Fruit fly (Drosophila melanogaster) whole organism, embryonic: ENCODE data around the gene CG9132.

ENCODE experiments used
- CG10147 ChIP-seq: fragments of 200-800 bp; sonication (Bioruptor generic); optimal IDR thresholded peaks from 2 replicates; lab custom pipeline; 2019; ENCODE audit warnings: missing biosample characterization, mild to moderate bottlenecking, missing genetic modification characterization, moderate library complexity
- CG12659 ChIP-seq: fragments of 200-800 bp; sonication (Bioruptor generic); optimal IDR thresholded peaks from 3 replicates; lab custom pipeline; 2017; ENCODE audit warnings: mild to moderate bottlenecking, missing biosample characterization, missing genetic modification reagents, missing genetic modification characterization
- CG12942 ChIP-seq: fragments of 200-800 bp; sonication (Bioruptor generic); optimal IDR thresholded peaks from 3 replicates; lab custom pipeline; 2016; ENCODE audit warnings: missing biosample characterization, missing genetic modification characterization
- CG14441 ChIP-seq: fragments of 200-800 bp; sonication (Bioruptor generic); IDR thresholded peaks from 2 replicates; pipeline ENCODE4 v1.3.6; 2022; ENCODE audit warnings: missing biosample characterization, missing genetic modification characterization
- CG17186 ChIP-seq: fragments of 200-800 bp; sonication (Bioruptor generic); optimal IDR thresholded peaks from 3 replicates; lab custom pipeline; 2017; ENCODE audit warnings: missing biosample characterization, missing genetic modification reagents, missing genetic modification characterization
- CG2116 ChIP-seq: fragments of 200-800 bp; sonication (Bioruptor generic); optimal IDR thresholded peaks from 3 replicates; lab custom pipeline; 2018; ENCODE audit warnings: missing biosample characterization, mild to moderate bottlenecking, missing genetic modification characterization
- CG31388 ChIP-seq: fragments of 200-800 bp; sonication (Bioruptor generic); optimal IDR thresholded peaks from 2 replicates; lab custom pipeline; 2016; ENCODE audit warnings: missing biosample characterization, missing genetic modification characterization
- CG34224 ChIP-seq: fragments of 200-800 bp; sonication (Bioruptor generic); IDR thresholded peaks from 3 replicates; pipeline ENCODE4 v1.3.6; 2022; ENCODE audit warnings: missing biosample characterization, missing genetic modification characterization; ENCODE audit not compliant: partially characterized antibody
- CG4282 ChIP-seq: fragments of 200-800 bp; sonication (Bioruptor generic); optimal IDR thresholded peaks from 2 replicates; lab custom pipeline; 2016; ENCODE audit warnings: missing biosample characterization, missing genetic modification characterization
- CG4820 ChIP-seq: fragments of 200-800 bp; sonication (Bioruptor generic); optimal IDR thresholded peaks from 3 replicates; lab custom pipeline; 2016; ENCODE audit warnings: missing biosample characterization, missing genetic modification characterization
- CG5180 ChIP-seq: fragments of 200-800 bp; sonication (Bioruptor generic); optimal IDR thresholded peaks from 3 replicates; lab custom pipeline; 2017; ENCODE audit warnings: missing biosample characterization, missing genetic modification characterization, mild to moderate bottlenecking, moderate library complexity, missing genetic modification reagents
- CG6683 ChIP-seq: fragments of 200-800 bp; sonication (Bioruptor generic); optimal IDR thresholded peaks from 2 replicates; lab custom pipeline; 2017; ENCODE audit warnings: missing biosample characterization, mild to moderate bottlenecking, missing genetic modification characterization, missing genetic modification reagents
- CG7271 ChIP-seq: fragments of 200-800 bp; sonication (Bioruptor generic); optimal IDR thresholded peaks from 2 replicates; lab custom pipeline; 2018; ENCODE audit warnings: missing biosample characterization, mild to moderate bottlenecking, missing genetic modification characterization, moderate library complexity
- CG7963 ChIP-seq: fragments of 200-800 bp; sonication (Bioruptor generic); IDR thresholded peaks from 3 replicates; pipeline ENCODE4 v1.3.6; 2022; ENCODE audit warnings: missing biosample characterization, missing genetic modification characterization; ENCODE audit not compliant: partially characterized antibody
- CrebB ChIP-seq: fragments of 200-800 bp; sonication (Bioruptor generic); optimal IDR thresholded peaks from 3 replicates; lab custom pipeline; 2018; ENCODE audit warnings: missing biosample characterization, mild to moderate bottlenecking, missing genetic modification characterization
- Dek ChIP-seq: fragments of 200-800 bp; sonication (Bioruptor generic); optimal IDR thresholded peaks from 3 replicates; lab custom pipeline; 2019; ENCODE audit warnings: missing biosample characterization, mild to moderate bottlenecking, missing genetic modification characterization, moderate library complexity
- Doc2 ChIP-seq: fragments of 200-800 bp; sonication (Bioruptor generic); IDR thresholded peaks from 2 replicates; pipeline ENCODE4 v1.3.6; 2022; ENCODE audit warnings: missing biosample characterization, missing genetic modification characterization
- Dp ChIP-seq: fragments of 200-800 bp; sonication (Bioruptor generic); optimal IDR thresholded peaks from 2 replicates; lab custom pipeline; 2018; ENCODE audit warnings: missing biosample characterization, mild to moderate bottlenecking, missing genetic modification characterization, moderate library complexity
- E2f1 ChIP-seq: fragments of 200-800 bp; sonication (Bioruptor generic); IDR thresholded peaks from 2 replicates; pipeline ENCODE4 v1.3.6; 2022; ENCODE audit warnings: missing biosample characterization, missing genetic modification characterization
- Ets97D ChIP-seq: fragments of 200-800 bp; sonication (Bioruptor generic); optimal IDR thresholded peaks from 3 replicates; lab custom pipeline; 2016; ENCODE audit warnings: missing biosample characterization, missing genetic modification characterization
- Fer1 ChIP-seq: fragments of 200-800 bp; sonication (Bioruptor generic); optimal IDR thresholded peaks from 2 replicates; lab custom pipeline; 2017; ENCODE audit warnings: missing biosample characterization, mild to moderate bottlenecking, missing genetic modification characterization
- Fer2 ChIP-seq: fragments of 200-800 bp; sonication (Bioruptor generic); optimal IDR thresholded peaks from 2 replicates; lab custom pipeline; 2018; ENCODE audit warnings: missing biosample characterization, mild to moderate bottlenecking, missing genetic modification characterization, moderate library complexity
- GATAe ChIP-seq: fragments of 200-800 bp; sonication (Bioruptor generic); conservative IDR thresholded peaks from 2 replicates; pipeline ENCODE4 v1.3.6; 2022; ENCODE audit warnings: missing biosample characterization, missing genetic modification characterization
- HLH54F ChIP-seq: fragments of 200-800 bp; sonication (Bioruptor generic); optimal IDR thresholded peaks from 3 replicates; lab custom pipeline; 2016; ENCODE audit warnings: missing biosample characterization, missing genetic modification characterization
- Mrtf ChIP-seq: fragments of 200-800 bp; sonication (Bioruptor generic); IDR thresholded peaks from 3 replicates; pipeline ENCODE4 v1.3.6; 2022; ENCODE audit warnings: missing biosample characterization, missing genetic modification characterization
- Side ChIP-seq: fragments of 200-800 bp; sonication (Bioruptor generic); optimal IDR thresholded peaks from 2 replicates; lab custom pipeline; 2016; ENCODE audit warnings: missing biosample characterization, missing genetic modification characterization
- Sox102F ChIP-seq: fragments of 200-800 bp; sonication (Bioruptor generic); optimal IDR thresholded peaks from 2 replicates; lab custom pipeline; 2018; ENCODE audit warnings: missing biosample characterization, mild to moderate bottlenecking, missing genetic modification characterization, moderate library complexity
- TFAM ChIP-seq: fragments of 200-800 bp; sonication (Bioruptor generic); optimal IDR thresholded peaks from 2 replicates; lab custom pipeline; 2017; ENCODE audit warnings: missing biosample characterization, missing genetic modification characterization, inconsistent platforms
- ara ChIP-seq: fragments of 200-800 bp; sonication (Bioruptor generic); IDR thresholded peaks from 2 replicates; pipeline ENCODE4 v1.3.6; 2022; ENCODE audit warnings: missing biosample characterization, missing genetic modification characterization
- dpn ChIP-seq, 2 experiments: fragments of 200-800 bp; sonication (Bioruptor generic); optimal IDR thresholded peaks; 3 replicates each; lab custom pipeline; 2016; ENCODE audit warnings: missing biosample characterization in 2 of 2, missing genetic modification characterization in 2 of 2
- eyg ChIP-seq: fragments of 200-800 bp; sonication (Bioruptor generic); optimal IDR thresholded peaks from 3 replicates; lab custom pipeline; 2016; ENCODE audit warnings: missing biosample characterization, missing genetic modification characterization
- gce ChIP-seq: fragments of 200-800 bp; sonication (Bioruptor generic); IDR thresholded peaks from 3 replicates; pipeline ENCODE4 v1.3.6; 2022; ENCODE audit warnings: missing biosample characterization, missing genetic modification characterization
- gfzf ChIP-seq: fragments of 200-800 bp; sonication (Bioruptor generic); optimal IDR thresholded peaks from 2 replicates; lab custom pipeline; 2016; ENCODE audit warnings: missing biosample characterization, mild to moderate bottlenecking, missing genetic modification characterization, moderate library complexity
- gt ChIP-seq: fragments of 200-800 bp; sonication (Bioruptor generic); IDR thresholded peaks from 2 replicates; pipeline ENCODE4 v1.3.6; 2022; ENCODE audit warnings: missing biosample characterization, missing genetic modification characterization
- hbn ChIP-seq: fragments of 200-800 bp; sonication (Bioruptor generic); IDR thresholded peaks from 2 replicates; pipeline ENCODE4 v1.3.6; 2022; ENCODE audit warnings: missing biosample characterization, missing genetic modification characterization; ENCODE audit not compliant: partially characterized antibody
- jigr1 ChIP-seq: fragments of 200-800 bp; sonication (Bioruptor generic); IDR thresholded peaks from 3 replicates; pipeline ENCODE4 v1.3.6; 2022; ENCODE audit warnings: missing biosample characterization, missing genetic modification characterization
- kay ChIP-seq: fragments of 200-800 bp; sonication (Bioruptor generic); optimal IDR thresholded peaks from 2 replicates; lab custom pipeline; 2016; ENCODE audit warnings: missing biosample characterization, missing genetic modification characterization
- nerfin-1 ChIP-seq: fragments of 200-800 bp; sonication (Bioruptor generic); optimal IDR thresholded peaks from 3 replicates; lab custom pipeline; 2019; ENCODE audit warnings: missing biosample characterization, mild to moderate bottlenecking, missing genetic modification characterization, moderate library complexity
- pan ChIP-seq, 4 experiments: fragments of >200 bp in 3 of 4; fragments of 200-800 bp in 1 of 4; sonication (Bioruptor generic) in 1 of 4; optimal IDR thresholded peaks in 3 of 4; IDR thresholded peaks in 1 of 4; 2 replicates each; pipeline versions ENCODE4 v1.3.6 to Lab custom; 2017 to 2022; ENCODE audit warnings: missing biosample characterization in 2 of 4, missing genetic modification characterization in 2 of 4, mixed read lengths in 1 of 4
- phol ChIP-seq: fragments of 200-800 bp; sonication (Bioruptor generic); optimal IDR thresholded peaks from 3 replicates; lab custom pipeline; 2018; ENCODE audit warnings: missing biosample characterization, mild to moderate bottlenecking, missing genetic modification characterization, moderate library complexity
- prd ChIP-seq, 3 experiments: fragments of >200 bp in 2 of 3; fragments of 200-800 bp in 1 of 3; sonication (Bioruptor generic) in 1 of 3; optimal IDR thresholded peaks in 2 of 3; IDR thresholded peaks in 1 of 3; 2 replicates in 2 of 3; 3 replicates in 1 of 3; pipeline versions ENCODE4 v1.3.6 to Lab custom; 2017 to 2022; ENCODE audit warnings: missing biosample characterization in 1 of 3, missing genetic modification characterization in 1 of 3
- row ChIP-seq: fragments of 200-800 bp; sonication (Bioruptor generic); IDR thresholded peaks from 3 replicates; pipeline ENCODE4 v1.3.6; 2022; ENCODE audit warnings: missing biosample characterization, missing genetic modification characterization
- salm ChIP-seq: fragments of 200-800 bp; sonication (Bioruptor generic); optimal IDR thresholded peaks from 2 replicates; lab custom pipeline; 2018; ENCODE audit warnings: missing biosample characterization, mild to moderate bottlenecking, missing genetic modification characterization
- sisA ChIP-seq: fragments of 200-800 bp; sonication (Bioruptor generic); IDR thresholded peaks from 2 replicates; pipeline ENCODE4 v1.3.6; 2022; ENCODE audit warnings: missing biosample characterization, missing genetic modification characterization
- sob ChIP-seq: fragments of 200-800 bp; sonication (Bioruptor generic); IDR thresholded peaks from 2 replicates; pipeline ENCODE4 v1.3.6; 2022; ENCODE audit warnings: missing biosample characterization, missing genetic modification characterization
- stwl ChIP-seq: fragments of 200-800 bp; sonication (Bioruptor generic); optimal IDR thresholded peaks from 3 replicates; lab custom pipeline; 2018; ENCODE audit warnings: missing biosample characterization, mild to moderate bottlenecking, missing genetic modification characterization, moderate library complexity
- tll ChIP-seq, 2 experiments: fragments of 200-800 bp in 1 of 2; fragments of >200 bp in 1 of 2; sonication (Bioruptor generic) in 1 of 2; optimal IDR thresholded peaks; 2 replicates each; lab custom pipeline; 2017 to 2019; ENCODE audit warnings: missing biosample characterization in 2 of 2, missing genetic modification characterization in 2 of 2, mild to moderate bottlenecking in 1 of 2, moderate library complexity in 1 of 2
- trem ChIP-seq: fragments of 200-800 bp; optimal IDR thresholded peaks from 3 replicates; lab custom pipeline; 2019; ENCODE audit warnings: missing biosample characterization, mild to moderate bottlenecking, missing genetic modification characterization, moderate library complexity
- zf30C ChIP-seq: fragments of 200-800 bp; sonication (Bioruptor generic); optimal IDR thresholded peaks from 3 replicates; lab custom pipeline; 2018; ENCODE audit warnings: missing biosample characterization, mild to moderate bottlenecking, missing genetic modification characterization

The CG9132 gene

dm6 chrX:16786860-16787415 is 13.6 kb downstream of the CG9132 start, which contains the start of the genes CG9609 and Sap30 (continued):
- TF ChIP-seq stwl (tag; lab: Kevin White, UChicago) (peak; percentile 89), nerfin-1 (tag; lab: Kevin White, UChicago) (no peak), eyg (GFP tag; lab: Kevin White, UChicago) (no peak), CG14441 (GFP tag; lab: Robert Waterston, UW) (no peak), HLH54F (GFP tag; lab: Kevin White, UChicago) (no peak), CG12659 (GFP tag; lab: Kevin White, UChicago) (peak; percentile 27), kay (GFP tag; lab: Kevin White, UChicago) (no peak), gt (no peak), row (GFP tag; lab: Robert Waterston, UW) (peak; percentile 48), Mrtf (no peak), zf30C (GFP tag; lab: Kevin White, UChicago) (no peak), dpn (GFP tag; optimal IDR thresholded peaks at IDR 0.05; lab: Kevin White, UChicago) (no peak), Doc2 (no peak), TFAM (GFP tag; lab: Kevin White, UChicago) (no peak), tll (GFP tag; optimal IDR thresholded peaks at IDR 0.05; lab: Kevin White, UChicago) (no peak), Ets97D (GFP tag; lab: Kevin White, UChicago) (peak; percentile 57), CG34224 (GFP tag; lab: Robert Waterston, UW) (no peak), Fer2 (tag; lab: Kevin White, UChicago) (no peak), E2f1 (GFP tag; lab: Robert Waterston, UW) (no peak), CG10147 (no peak), jigr1 (GFP tag; lab: Robert Waterston, UW) (no peak), pan (optimal IDR thresholded peaks at IDR 0.05; lab: Kevin White, UChicago) (no peak), pan (GFP tag; optimal IDR thresholded peaks at IDR 0.05 in 1 of 2, IDR thresholded peaks at IDR 0.05 in 1 of 2) (peak in 1 of 2 experiments; percentile 22), prd (optimal IDR thresholded peaks at IDR 0.05; lab: Kevin White, UChicago) (no peak), prd (GFP tag; IDR thresholded peaks at IDR 0.05; lab: Robert Waterston, UW) (no peak), CG12942 (GFP tag; lab: Kevin White, UChicago) (no peak), CG2116 (peak; percentile 98), trem (tag; lab: Kevin White, UChicago) (no peak), sisA (GFP tag; lab: Robert Waterston, UW) (no peak), Side (GFP tag; lab: Kevin White, UChicago) (no peak), Fer1 (GFP tag; lab: Kevin White, UChicago) (no peak), CG31388 (no peak), CG6683 (GFP tag; lab: Kevin White, UChicago) (no peak), Dek (tag; lab: Kevin White, UChicago) (peak; percentile 17), CG17186 (GFP tag; lab: Kevin White, UChicago) (no peak), Dp (GFP tag; lab: Kevin White, UChicago) (no peak), hbn (GFP tag; lab: Robert Waterston, UW) (no peak), CG7271 (tag; lab: Kevin White, UChicago) (no peak), CG4820 (no peak), CG5180 (GFP tag; lab: Kevin White, UChicago) (no peak), phol (tag; lab: Kevin White, UChicago) (peak; percentile 8), ara (GFP tag; lab: Robert Waterston, UW) (no peak), CG4282 (no peak), salm (tag; lab: Kevin White, UChicago) (no peak), GATAe (GFP tag; lab: Robert Waterston, UW) (no peak), sob (GFP tag; lab: Robert Waterston, UW) (no peak), gce (0 out of 3 replicates have a peak, but pooled peaks have one; percentile 15), CG7963 (no peak), CrebB (tag; lab: Kevin White, UChicago) (no peak), gfzf (peak; percentile 71), Sox102F (GFP tag; lab: Kevin White, UChicago) (no peak)
